Fruit fly (Drosophila melanogaster) whole organism, embryonic: ENCODE measurements around the gene Catsup.

Experiments
- Blimp-1 ChIP-seq: fragments of 200-800 bp; sonication (Bioruptor generic); optimal IDR thresholded peaks from 3 replicates; lab custom pipeline; 2018; ENCODE audit warnings: missing biosample characterization, missing genetic modification characterization, mild to moderate bottlenecking, moderate library complexity, missing genetic modification reagents
- CG10267 ChIP-seq: fragments of 200-800 bp; sonication (Bioruptor generic); optimal IDR thresholded peaks from 2 replicates; lab custom pipeline; 2018; ENCODE audit warnings: missing biosample characterization, mild to moderate bottlenecking, missing genetic modification characterization, moderate library complexity
- CG11247 ChIP-seq: fragments of 200-800 bp; sonication (Bioruptor generic); IDR thresholded peaks from 2 replicates; pipeline ENCODE4 v1.3.6; 2022; ENCODE audit warnings: missing biosample characterization, missing genetic modification characterization
- CG11504 ChIP-seq: fragments of 200-800 bp; sonication (Bioruptor generic); optimal IDR thresholded peaks from 3 replicates; lab custom pipeline; 2019; ENCODE audit warnings: missing biosample characterization, mild to moderate bottlenecking, missing genetic modification characterization, moderate library complexity
- CG13287 ChIP-seq: fragments of 200-800 bp; sonication (Bioruptor generic); IDR thresholded peaks from 2 replicates; pipeline ENCODE4 v1.3.6; 2022; ENCODE audit warnings: missing biosample characterization, missing genetic modification characterization; ENCODE audit not compliant: partially characterized antibody
- CG13624 ChIP-seq: fragments of 200-800 bp; sonication (Bioruptor generic); optimal IDR thresholded peaks from 2 replicates; lab custom pipeline; 2016; ENCODE audit warnings: missing biosample characterization, missing genetic modification characterization
- CG13894 ChIP-seq: fragments of 200-800 bp; sonication (Bioruptor generic); optimal IDR thresholded peaks from 3 replicates; lab custom pipeline; 2018; ENCODE audit warnings: missing biosample characterization, mild to moderate bottlenecking, missing genetic modification characterization, moderate library complexity
- CG15601 ChIP-seq: fragments of 200-800 bp; sonication (Bioruptor generic); optimal IDR thresholded peaks from 3 replicates; lab custom pipeline; 2019; ENCODE audit warnings: missing biosample characterization, mild to moderate bottlenecking, missing genetic modification characterization, moderate library complexity
- CG16779 ChIP-seq: fragments of 200-800 bp; sonication (Bioruptor generic); IDR thresholded peaks from 2 replicates; pipeline ENCODE4 v1.3.6; 2022; ENCODE audit warnings: missing biosample characterization, missing genetic modification characterization
- CG18764 ChIP-seq: fragments of 200-800 bp; sonication (Bioruptor generic); optimal IDR thresholded peaks from 3 replicates; lab custom pipeline; 2016; ENCODE audit warnings: missing biosample characterization, missing genetic modification characterization
- CG3838 ChIP-seq: fragments of 200-800 bp; sonication (Bioruptor generic); optimal IDR thresholded peaks from 3 replicates; lab custom pipeline; 2016; ENCODE audit warnings: missing biosample characterization, missing genetic modification characterization
- CG4360 ChIP-seq: fragments of 200-800 bp; sonication (Bioruptor generic); IDR thresholded peaks from 2 replicates; pipeline ENCODE4 v1.3.6; 2022; ENCODE audit warnings: missing biosample characterization, missing genetic modification characterization
- CG6175 ChIP-seq: fragments of 200-800 bp; sonication (Bioruptor generic); IDR thresholded peaks from 3 replicates; pipeline ENCODE4 v1.3.6; 2022; ENCODE audit warnings: missing biosample characterization, missing genetic modification characterization
- CG6683 ChIP-seq: fragments of 200-800 bp; sonication (Bioruptor generic); optimal IDR thresholded peaks from 2 replicates; lab custom pipeline; 2017; ENCODE audit warnings: missing biosample characterization, mild to moderate bottlenecking, missing genetic modification characterization, missing genetic modification reagents
- CG8478 ChIP-seq: fragments of >200 bp; optimal IDR thresholded peaks from 2 replicates; lab custom pipeline; 2018
- CG9727 ChIP-seq: fragments of 200-800 bp; sonication (Bioruptor generic); optimal IDR thresholded peaks from 3 replicates; lab custom pipeline; 2017; ENCODE audit warnings: missing biosample characterization, mild to moderate bottlenecking, missing genetic modification characterization
- CoRest ChIP-seq: fragments of 200-800 bp; sonication (Bioruptor generic); optimal IDR thresholded peaks from 3 replicates; lab custom pipeline; 2018; ENCODE audit warnings: missing biosample characterization, mild to moderate bottlenecking, missing genetic modification characterization, moderate library complexity
- Deaf1 ChIP-seq: fragments of 200-800 bp; optimal IDR thresholded peaks from 3 replicates; lab custom pipeline; 2019; ENCODE audit warnings: missing biosample characterization, mild to moderate bottlenecking, missing genetic modification characterization, moderate library complexity
- HLH3B ChIP-seq: fragments of 200-800 bp; sonication (Bioruptor generic); IDR thresholded peaks from 2 replicates; pipeline ENCODE4 v1.3.6; 2022; ENCODE audit warnings: missing biosample characterization, missing genetic modification characterization
- Hey ChIP-seq: fragments of 200-800 bp; sonication (Bioruptor generic); optimal IDR thresholded peaks from 3 replicates; lab custom pipeline; 2018; ENCODE audit warnings: missing biosample characterization, mild to moderate bottlenecking, missing genetic modification characterization
- Kr ChIP-seq: fragments of 200-800 bp; sonication (Bioruptor generic); optimal IDR thresholded peaks from 2 replicates; lab custom pipeline; 2017; ENCODE audit warnings: missing biosample characterization, mild to moderate bottlenecking, missing genetic modification characterization
- Med ChIP-seq: fragments of 200-800 bp; sonication (Bioruptor generic); peaks from one replicate; lab custom pipeline; 2016; ENCODE audit warnings: missing biosample characterization, missing genetic modification characterization, mild to moderate bottlenecking, inconsistent platforms, moderate library complexity
- Mes4 ChIP-seq: fragments of 200-800 bp; sonication (Bioruptor generic); optimal IDR thresholded peaks from 2 replicates; lab custom pipeline; 2016; ENCODE audit warnings: missing biosample characterization, missing genetic modification characterization
- Neu2 ChIP-seq: fragments of 200-800 bp; sonication (Bioruptor generic); optimal IDR thresholded peaks from 3 replicates; lab custom pipeline; 2016; ENCODE audit warnings: missing biosample characterization, missing genetic modification characterization, borderline replicate concordance
- Nf-YB ChIP-seq: fragments of 200-800 bp; sonication (Bioruptor generic); optimal IDR thresholded peaks from 3 replicates; lab custom pipeline; 2019; ENCODE audit warnings: missing biosample characterization, mild to moderate bottlenecking, missing genetic modification characterization, moderate library complexity
- NfI ChIP-seq: fragments of 200-800 bp; sonication (Bioruptor generic); optimal IDR thresholded peaks from 3 replicates; lab custom pipeline; 2018; ENCODE audit warnings: missing biosample characterization, mild to moderate bottlenecking, missing genetic modification characterization, moderate library complexity
- Oli ChIP-seq: fragments of 200-800 bp; sonication (Bioruptor generic); optimal IDR thresholded peaks from 2 replicates; lab custom pipeline; 2018; ENCODE audit warnings: missing biosample characterization, mild to moderate bottlenecking, missing genetic modification characterization, moderate library complexity
- Side ChIP-seq: fragments of 200-800 bp; sonication (Bioruptor generic); optimal IDR thresholded peaks from 2 replicates; lab custom pipeline; 2016; ENCODE audit warnings: missing biosample characterization, missing genetic modification characterization
- Sox100B ChIP-seq: fragments of 200-800 bp; sonication (Bioruptor generic); optimal IDR thresholded peaks from 3 replicates; lab custom pipeline; 2018; ENCODE audit warnings: missing biosample characterization, mild to moderate bottlenecking, missing genetic modification characterization
- YL-1 ChIP-seq: fragments of 200-800 bp; sonication (Bioruptor generic); optimal IDR thresholded peaks from 3 replicates; lab custom pipeline; 2017; ENCODE audit warnings: missing biosample characterization, mild to moderate bottlenecking, missing genetic modification characterization
- abd-A ChIP-seq: fragments of 200-800 bp; sonication (Bioruptor generic); optimal IDR thresholded peaks from 3 replicates; lab custom pipeline; 2019; ENCODE audit warnings: missing biosample characterization, mild to moderate bottlenecking, missing genetic modification characterization, moderate library complexity
- ac ChIP-seq: fragments of 200-800 bp; sonication (Bioruptor generic); optimal IDR thresholded peaks from 3 replicates; lab custom pipeline; 2017; ENCODE audit warnings: missing biosample characterization, mild to moderate bottlenecking, missing genetic modification characterization
- cg ChIP-seq: fragments of 200-800 bp; sonication (Bioruptor generic); optimal IDR thresholded peaks from 3 replicates; lab custom pipeline; 2019; ENCODE audit warnings: missing biosample characterization, mild to moderate bottlenecking, missing genetic modification characterization, moderate library complexity
- chinmo ChIP-seq: fragments of 200-800 bp; sonication (Bioruptor generic); IDR thresholded peaks from 4 replicates; pipeline ENCODE4 v1.3.6; 2022; ENCODE audit warnings: missing biosample characterization, missing genetic modification characterization; ENCODE audit not compliant: partially characterized antibody
- ci ChIP-seq: fragments of 200-800 bp; sonication (Bioruptor generic); IDR thresholded peaks from 3 replicates; pipeline ENCODE4 v1.3.6; 2022; ENCODE audit warnings: missing biosample characterization, missing genetic modification characterization
- dmrt99B ChIP-seq: fragments of 200-800 bp; sonication (Bioruptor generic); optimal IDR thresholded peaks from 2 replicates; lab custom pipeline; 2018; ENCODE audit warnings: missing biosample characterization, mild to moderate bottlenecking, missing genetic modification characterization, moderate library complexity
- insv ChIP-seq, 2 experiments: fragments of 200-800 bp; sonication (Bioruptor generic); optimal IDR thresholded peaks; 3 replicates each; lab custom pipeline; 2016 to 2018; ENCODE audit warnings: missing biosample characterization in 2 of 2, missing genetic modification characterization in 2 of 2
- kah ChIP-seq: fragments of 200-800 bp; sonication (Bioruptor generic); optimal IDR thresholded peaks from 2 replicates; lab custom pipeline; 2018; ENCODE audit warnings: missing biosample characterization, mild to moderate bottlenecking, missing genetic modification characterization
- lilli ChIP-seq: fragments of 200-800 bp; sonication (Bioruptor generic); optimal IDR thresholded peaks from 3 replicates; lab custom pipeline; 2016; ENCODE audit warnings: missing biosample characterization, missing genetic modification characterization
- mirr ChIP-seq: fragments of 200-800 bp; sonication (Bioruptor generic); optimal IDR thresholded peaks from 3 replicates; lab custom pipeline; 2018; ENCODE audit warnings: missing biosample characterization, mild to moderate bottlenecking, missing genetic modification characterization
- pb ChIP-seq: fragments of 200-800 bp; sonication (Bioruptor generic); optimal IDR thresholded peaks from 3 replicates; lab custom pipeline; 2016; ENCODE audit warnings: missing biosample characterization, missing genetic modification characterization
- pho ChIP-seq: fragments of 200-800 bp; sonication (Bioruptor generic); optimal IDR thresholded peaks from 2 replicates; lab custom pipeline; 2016; ENCODE audit warnings: missing biosample characterization, missing genetic modification characterization
- ranshi ChIP-seq: fragments of 200-800 bp; sonication (Bioruptor generic); IDR thresholded peaks from 2 replicates; pipeline ENCODE4 v1.3.6; 2022; ENCODE audit warnings: missing biosample characterization, missing genetic modification characterization
- repo ChIP-seq: fragments of 200-800 bp; sonication (Bioruptor generic); optimal IDR thresholded peaks from 2 replicates; lab custom pipeline; 2016; ENCODE audit warnings: missing biosample characterization, missing genetic modification characterization
- seq ChIP-seq: fragments of 200-800 bp; sonication (Bioruptor generic); IDR thresholded peaks from 2 replicates; pipeline ENCODE4 v1.3.6; 2022; ENCODE audit warnings: missing biosample characterization, missing genetic modification characterization
- sob ChIP-seq: fragments of 200-800 bp; sonication (Bioruptor generic); IDR thresholded peaks from 2 replicates; pipeline ENCODE4 v1.3.6; 2022; ENCODE audit warnings: missing biosample characterization, missing genetic modification characterization
- toy ChIP-seq: fragments of 200-800 bp; sonication (Bioruptor generic); IDR thresholded peaks from 2 replicates; pipeline ENCODE4 v1.3.6; 2022; ENCODE audit warnings: missing biosample characterization, missing genetic modification characterization

Gene Catsup

dm6 chr2L:19026491-19027197, 15.0 kb upstream of the Catsup start (continued):
- TF ChIP-seq CG11504 (tag; lab: Kevin White, UChicago): peak; percentile 46
- TF ChIP-seq lilli (GFP tag; lab: Kevin White, UChicago): peak; percentile 54
- no peak for TF ChIP-seq repo
- TF ChIP-seq kah (GFP tag; lab: Kevin White, UChicago): peak; percentile 28
- peak; percentile 81 for TF ChIP-seq dmrt99B (tag; lab: Kevin White, UChicago)
- TF ChIP-seq YL-1 (GFP tag; lab: Kevin White, UChicago): no peak
- TF ChIP-seq pho (GFP tag; lab: Kevin White, UChicago): peak; percentile 34
- no peak for TF ChIP-seq CG16779 (GFP tag; lab: Robert Waterston, UW)
- TF ChIP-seq HLH3B (GFP tag; lab: Robert Waterston, UW): peak; percentile 48; the same call in 1 of the 2 replicates
- TF ChIP-seq sob (GFP tag; lab: Robert Waterston, UW): peak; percentile 35; the same call in 1 of the 2 replicates
- no peak for TF ChIP-seq CG13287
- no peak for TF ChIP-seq ci (GFP tag; lab: Robert Waterston, UW)
- peak; percentile 51 for TF ChIP-seq seq (GFP tag; lab: Robert Waterston, UW)
- peak; percentile 70 for TF ChIP-seq CoRest (tag; lab: Kevin White, UChicago)
- TF ChIP-seq Oli (tag; lab: Kevin White, UChicago): peak; percentile 57
- peak; percentile 58 for TF ChIP-seq CG9727 (GFP tag; lab: Kevin White, UChicago)
- peak; percentile 65 for TF ChIP-seq CG6683 (GFP tag; lab: Kevin White, UChicago)
- peak; percentile 38; the same call in 1 of the 2 replicates for TF ChIP-seq ranshi
- no peak for TF ChIP-seq Mes4 (GFP tag; lab: Kevin White, UChicago)
- peak; percentile 28 for TF ChIP-seq cg (GFP tag; lab: Kevin White, UChicago)
- TF ChIP-seq insv (GFP tag; optimal IDR thresholded peaks at IDR 0.05; lab: Kevin White, UChicago): no peak
- TF ChIP-seq toy (GFP tag; lab: Robert Waterston, UW): no peak

dm6 chr2L:19027246-19027886, 14.3 kb upstream of the Catsup start, which contains the start of gene Sidpn:
Gene Sidpn, plus strand, starts transcription at chr2L:19027710.
- TF ChIP-seq CG6175 (0 out of 3 replicates have a peak, but pooled peaks have one; percentile 12), CG4360 (GFP tag; lab: Robert Waterston, UW) (peak; percentile 48; the same call in 1 of the 2 replicates), CG13894 (tag; lab: Kevin White, UChicago) (peak; percentile 19), Sox100B (GFP tag; lab: Kevin White, UChicago) (no peak), CG8478 (lab: Kevin White, UChicago) (peak; percentile 60), seq (GFP tag; lab: Robert Waterston, UW) (no peak), abd-A (tag; lab: Kevin White, UChicago) (peak; percentile 99), ac (GFP tag; lab: Kevin White, UChicago) (no peak), Neu2 (no peak), NfI (GFP tag; lab: Kevin White, UChicago) (no peak), CG13287 (peak; percentile 9; the same call in 1 of the 2 replicates), Med (GFP tag; lab: Kevin White, UChicago) (peak; percentile 78), Nf-YB (no peak), Hey (tag; lab: Kevin White, UChicago) (peak; percentile 89), ranshi (0 out of 2 replicates have a peak, but pooled peaks have one; percentile 16), pb (GFP tag; lab: Kevin White, UChicago) (no peak), CG15601 (no peak), CG3838 (GFP tag; lab: Kevin White, UChicago) (no peak), CG13624 (GFP tag; lab: Kevin White, UChicago) (no peak), CG10267 (tag; lab: Kevin White, UChicago) (no peak), CG11247 (GFP tag; lab: Robert Waterston, UW) (peak; percentile 18; the same call in 1 of the 2 replicates), CG18764 (GFP tag; lab: Kevin White, UChicago) (no peak), mirr (GFP tag; lab: Kevin White, UChicago) (peak; percentile 47), Deaf1 (tag; lab: Kevin White, UChicago) (peak; percentile 95), chinmo (0 out of 4 replicates have a peak, but pooled peaks have one; percentile 56), Side (GFP tag; lab: Kevin White, UChicago) (no peak), Blimp-1 (GFP tag; lab: Kevin White, UChicago) (no peak), Kr (GFP tag; lab: Kevin White, UChicago) (no peak)
